Fruit fly (Drosophila melanogaster) Kc167 (cell line): ENCODE measurements around the gene Serinc.

Experiments used
- Myc ChIP-seq: fragments of >200 bp; optimal IDR thresholded peaks from 2 replicates; lab custom pipeline; 2017; ENCODE audit warnings: missing external identifiers
- Sin3A ChIP-seq: fragments of >200 bp; optimal IDR thresholded peaks from 2 replicates; lab custom pipeline; 2018; ENCODE audit warnings: missing external identifiers
- h ChIP-seq: fragments of >200 bp; optimal IDR thresholded peaks from 3 replicates; lab custom pipeline; 2018; ENCODE audit warnings: missing external identifiers
- insv ChIP-seq: fragments of >200 bp; optimal IDR thresholded peaks from 3 replicates; lab custom pipeline; 2018; ENCODE audit warnings: missing external identifiers
- psq ChIP-seq: fragments of >200 bp; optimal IDR thresholded peaks from 2 replicates; lab custom pipeline; 2017; ENCODE audit warnings: missing external identifiers
- ttk ChIP-seq: sonication (Bioruptor generic); optimal IDR thresholded peaks from 2 replicates; lab custom pipeline; 2017; ENCODE audit warnings: missing external identifiers

The Serinc gene

DNA sequence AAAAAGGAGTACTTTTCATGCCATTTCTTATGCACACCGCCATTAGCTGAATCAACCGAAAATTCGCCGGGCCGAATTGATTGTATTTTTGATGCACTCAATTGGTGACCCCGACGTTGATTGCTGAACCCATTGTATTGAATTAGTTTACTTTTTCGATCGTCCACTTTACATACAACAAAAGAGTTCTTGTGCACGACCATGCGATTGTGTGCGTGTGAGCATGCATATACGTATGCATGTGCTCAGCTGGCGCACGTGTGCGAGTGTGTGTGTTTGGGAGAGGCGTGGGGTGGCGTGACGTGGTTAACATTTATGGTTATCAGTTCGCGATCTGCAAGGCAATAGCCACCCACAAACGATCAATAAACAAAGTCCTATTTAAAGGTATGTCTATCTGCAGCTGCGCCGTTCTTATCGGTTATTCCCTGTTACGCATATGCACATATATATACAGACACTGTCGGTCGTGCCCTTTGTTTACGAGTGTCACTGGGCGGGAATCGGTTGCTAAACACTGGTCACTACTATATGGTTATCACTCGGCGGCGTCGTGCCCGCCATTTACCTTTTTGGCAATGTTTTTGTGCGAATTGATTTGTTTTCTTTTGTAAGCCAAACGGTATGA is 27.2 kb upstream of the Serinc start:
- no peak for TF ChIP-seq h (lab: Kevin White, UChicago)
- TF ChIP-seq Myc (lab: Kevin White, UChicago), result no peak
- TF ChIP-seq Sin3A (lab: Kevin White, UChicago), result no peak
- no peak for TF ChIP-seq psq (lab: Kevin White, UChicago)
- TF ChIP-seq insv, result no peak
- TF ChIP-seq ttk, result no peak

DNA sequence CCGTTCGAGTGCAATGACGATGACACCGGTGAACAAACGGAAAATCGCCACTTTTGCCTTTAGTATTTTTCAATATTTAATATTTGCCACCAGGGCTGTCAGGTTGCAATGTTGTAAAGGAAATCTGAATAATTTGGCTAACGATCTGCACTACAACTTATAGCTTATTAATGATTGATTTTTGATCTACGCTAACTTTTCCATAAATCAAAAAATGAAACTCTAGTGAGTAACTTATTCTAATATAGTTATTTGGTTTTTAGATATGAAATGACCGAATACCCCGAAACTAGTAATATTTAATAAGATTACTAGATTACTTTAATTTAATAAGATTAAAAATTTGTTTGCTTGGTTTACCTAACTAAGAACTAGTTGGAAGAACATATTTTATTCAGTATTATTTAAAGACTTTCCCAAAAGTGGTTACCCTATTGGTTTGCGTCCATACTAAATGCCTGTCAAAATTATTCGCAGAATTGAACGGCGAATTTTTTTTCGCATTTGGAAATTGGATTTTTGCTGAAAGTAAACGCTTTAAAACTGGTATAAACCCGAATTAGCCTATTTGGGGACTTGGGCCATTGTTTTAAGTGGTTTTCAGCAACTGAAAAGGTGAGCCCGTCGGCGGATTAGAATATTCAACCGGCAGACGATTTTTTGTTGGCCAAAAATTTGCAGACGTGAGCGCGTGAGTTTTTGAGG is 26.5 kb upstream of the Serinc start, which contains the start of the genes Agpat3 and RAF2:
TSS of gene Agpat3 (minus strand) at position 78 of the 705 bp plus-strand sequence.
TSS of gene RAF2 (plus strand) at position 448 of the 705 bp plus-strand sequence.
- TF ChIP-seq ttk (no peak), Sin3A (lab: Kevin White, UChicago) (no peak), Myc (lab: Kevin White, UChicago) (no peak), h (lab: Kevin White, UChicago) (no peak), psq (lab: Kevin White, UChicago) (no peak), insv (no peak)

DNA sequence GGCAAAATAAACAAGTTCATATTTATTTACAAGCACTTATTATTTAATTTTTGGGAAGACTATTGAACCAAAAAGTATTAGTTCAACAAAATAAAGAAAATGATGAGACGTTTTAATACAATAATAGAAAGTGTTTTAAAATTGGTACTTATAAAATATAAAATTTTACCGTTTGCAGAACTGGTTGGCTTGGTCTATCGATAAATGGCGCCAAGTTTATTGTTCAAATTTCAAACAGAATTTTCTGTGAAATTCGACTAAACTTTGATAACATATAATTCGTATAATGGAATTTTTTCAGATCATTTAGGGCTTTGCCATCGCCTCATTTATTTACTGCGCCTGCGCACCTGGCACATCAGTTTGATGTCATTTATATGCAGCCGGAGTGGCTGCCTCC is 21.7 kb upstream of the Serinc start:
- TF ChIP-seq insv, result no peak
- TF ChIP-seq Sin3A (lab: Kevin White, UChicago), result no peak
- TF ChIP-seq ttk, result no peak
- TF ChIP-seq Myc (lab: Kevin White, UChicago), result no peak
- no peak for TF ChIP-seq psq (lab: Kevin White, UChicago)
- no peak for TF ChIP-seq h (lab: Kevin White, UChicago)

DNA sequence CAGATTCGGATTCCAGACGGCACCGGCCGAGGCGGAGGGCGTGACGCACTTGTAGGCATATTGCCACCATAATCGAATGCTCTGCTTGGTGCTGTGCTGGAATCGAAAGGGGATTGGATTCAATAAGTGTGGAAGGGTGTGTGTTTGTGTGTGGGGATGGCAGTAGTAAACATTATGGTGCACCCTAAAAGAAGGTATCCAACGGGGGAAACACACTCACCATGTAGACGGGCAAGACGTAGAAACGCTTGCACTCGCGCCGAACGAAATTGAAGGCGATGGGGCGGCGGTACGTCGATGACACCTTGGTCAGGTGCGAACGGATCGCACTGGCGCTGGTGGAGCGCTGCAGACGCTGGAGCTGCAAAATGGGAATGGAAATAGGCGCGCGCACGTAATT is 21.3 kb upstream of the Serinc start:
- TF ChIP-seq psq (lab: Kevin White, UChicago), result no peak
- no peak for TF ChIP-seq ttk
- no peak for TF ChIP-seq Myc (lab: Kevin White, UChicago)
- TF ChIP-seq Sin3A (lab: Kevin White, UChicago), result no peak
- TF ChIP-seq h (lab: Kevin White, UChicago), result no peak
- TF ChIP-seq insv, result no peak

DNA sequence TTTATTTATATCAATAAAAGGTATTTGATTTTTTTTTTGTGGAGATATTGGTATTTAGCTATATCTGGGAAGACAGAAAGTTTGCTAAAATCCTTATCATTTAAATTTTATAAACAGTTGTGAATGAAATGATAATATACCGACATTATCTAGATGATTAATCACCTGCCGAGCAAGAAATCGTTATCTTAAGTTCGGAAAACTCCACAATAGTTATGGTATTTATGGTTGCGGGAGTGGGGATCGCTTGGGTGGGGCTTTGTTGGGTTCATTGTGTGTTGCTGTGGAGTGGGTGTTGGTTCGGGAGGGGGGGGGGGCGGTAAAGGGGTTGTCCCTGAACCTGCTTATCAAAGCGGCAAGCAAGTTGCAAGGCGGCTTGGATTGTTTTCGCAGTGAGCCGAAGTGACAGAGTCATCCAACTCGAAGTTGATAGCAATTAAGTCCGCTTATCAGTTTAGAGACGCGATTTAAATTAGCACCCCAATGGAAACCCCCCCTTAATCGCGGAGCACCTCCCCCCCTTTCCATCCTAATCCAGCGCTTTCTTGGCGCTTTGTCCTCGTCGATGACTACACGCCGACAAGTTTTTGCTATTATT is 20.2 kb upstream of the Serinc start:
- no peak for TF ChIP-seq h (lab: Kevin White, UChicago)
- no peak for TF ChIP-seq ttk
- no peak for TF ChIP-seq Myc (lab: Kevin White, UChicago)
- no peak for TF ChIP-seq insv
- no peak for TF ChIP-seq psq (lab: Kevin White, UChicago)
- TF ChIP-seq Sin3A (lab: Kevin White, UChicago), result no peak

DNA sequence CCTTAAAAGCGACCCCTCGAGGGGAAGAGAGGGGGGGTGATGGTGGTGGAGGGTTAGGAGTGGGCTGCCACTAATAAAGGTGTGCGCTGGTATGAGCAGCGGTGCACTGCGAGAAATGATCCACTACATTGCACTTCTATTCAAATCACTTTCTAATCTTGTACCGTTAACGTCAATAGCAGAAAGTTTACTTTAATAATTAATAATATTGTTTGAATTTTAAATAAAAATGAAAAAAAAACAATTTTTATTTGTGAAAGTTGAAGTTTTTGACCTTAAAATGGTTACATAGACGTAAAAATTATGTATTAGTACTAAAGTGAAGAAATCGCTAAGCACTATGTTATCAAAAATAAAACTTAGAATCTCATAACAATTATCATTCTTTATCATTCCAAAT is 19.6 kb upstream of the Serinc start:
- TF ChIP-seq Myc (lab: Kevin White, UChicago) (no peak), ttk (no peak), Sin3A (lab: Kevin White, UChicago) (no peak), psq (lab: Kevin White, UChicago) (no peak), h (lab: Kevin White, UChicago) (no peak), insv (no peak)

DNA sequence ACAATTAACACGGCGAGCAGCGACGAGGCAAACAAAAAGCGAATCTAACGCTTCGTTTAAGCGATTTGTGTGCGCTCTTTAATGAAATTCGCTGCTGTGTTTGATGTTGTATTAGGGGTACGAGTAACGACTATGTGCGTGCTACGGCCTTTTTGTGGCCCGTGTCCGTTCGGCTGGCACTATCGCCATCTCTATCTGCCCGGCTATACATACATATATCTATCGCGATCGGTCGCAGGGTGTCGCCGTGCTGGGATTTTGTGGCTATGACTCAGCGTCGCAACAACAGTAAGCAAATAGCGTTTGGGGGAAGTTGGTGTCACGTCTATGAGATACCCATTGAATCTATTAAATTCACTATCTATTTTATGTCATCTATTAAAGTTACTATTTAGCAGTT is 18.8 kb upstream of the Serinc start:
- no peak for TF ChIP-seq ttk
- TF ChIP-seq Sin3A (lab: Kevin White, UChicago), result no peak
- TF ChIP-seq insv, result no peak
- no peak for TF ChIP-seq psq (lab: Kevin White, UChicago)
- no peak for TF ChIP-seq Myc (lab: Kevin White, UChicago)
- no peak for TF ChIP-seq h (lab: Kevin White, UChicago)

DNA sequence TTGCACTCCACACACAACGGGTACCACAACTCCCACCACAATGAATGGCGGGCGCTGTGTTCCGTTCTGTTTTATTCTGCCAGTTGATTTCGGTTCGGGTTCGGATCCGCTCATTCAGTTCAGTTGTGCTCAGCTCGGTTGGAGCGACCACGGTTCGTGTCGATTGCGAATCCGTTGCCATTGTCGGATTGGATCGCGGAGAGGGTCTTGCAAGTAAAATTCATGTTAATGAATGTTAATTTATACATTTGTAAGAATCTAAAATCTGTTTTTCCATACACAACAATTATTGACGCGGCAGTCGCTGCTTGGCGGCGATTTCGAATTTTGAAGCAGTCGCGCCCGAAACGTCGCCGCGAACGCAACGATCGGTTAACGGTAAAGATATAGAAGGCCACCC is 18.0 kb upstream of the Serinc start, which contains the start of gene Gagr:
TSS of gene Gagr (plus strand) at position 81 of the 400 bp plus-strand sequence.
- TF ChIP-seq Sin3A (lab: Kevin White, UChicago) (no peak), Myc (lab: Kevin White, UChicago) (no peak), h (lab: Kevin White, UChicago) (no peak), ttk (no peak), psq (lab: Kevin White, UChicago) (no peak), insv (no peak)

DNA sequence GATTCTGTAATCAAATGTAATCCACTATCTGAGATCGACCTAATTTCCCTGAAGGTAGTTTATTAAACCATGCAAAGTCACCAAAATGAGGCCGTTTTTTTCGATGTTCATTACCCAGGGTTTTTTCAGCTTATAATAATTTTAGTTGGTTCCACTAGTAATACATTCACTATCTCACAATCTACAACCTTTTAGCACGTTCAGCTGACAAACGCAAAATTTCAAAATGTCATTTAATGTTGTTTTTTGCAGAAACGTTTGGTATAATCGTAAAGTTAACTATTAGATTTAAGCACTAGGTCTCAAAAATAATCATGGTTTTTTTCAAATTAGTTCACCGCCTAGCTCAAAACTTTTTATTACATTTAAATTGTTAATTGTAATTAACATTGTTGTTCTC is 12.3 kb upstream of the Serinc start, which contains the start of gene CG44836:
TSS of gene CG44836 (minus strand) at position 101 of the 400 bp plus-strand sequence.
- no peak for TF ChIP-seq h (lab: Kevin White, UChicago)
- no peak for TF ChIP-seq Myc (lab: Kevin White, UChicago)
- TF ChIP-seq psq (lab: Kevin White, UChicago), result no peak
- TF ChIP-seq insv, result no peak
- no peak for TF ChIP-seq Sin3A (lab: Kevin White, UChicago)
- no peak for TF ChIP-seq ttk

DNA sequence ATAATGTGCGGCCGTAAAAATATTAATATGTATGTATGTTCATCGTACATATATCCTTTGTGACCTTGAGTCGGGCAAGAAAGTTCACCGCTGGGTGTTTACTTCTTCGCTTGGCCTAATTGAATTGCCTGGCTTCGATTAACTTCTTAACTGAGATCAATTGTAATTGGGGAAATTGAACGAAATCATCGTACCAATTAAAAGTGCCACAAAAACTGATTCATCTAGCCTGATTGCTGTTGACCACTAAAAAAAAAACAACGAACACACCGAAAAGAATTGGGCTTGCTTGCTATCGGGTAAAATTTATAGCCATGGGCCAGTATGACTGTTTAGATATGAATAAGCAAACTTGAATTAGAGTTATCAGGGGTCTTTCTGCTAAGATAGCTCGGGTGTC is 10.3 kb upstream of the Serinc start:
- TF ChIP-seq h (lab: Kevin White, UChicago) (no peak), Sin3A (lab: Kevin White, UChicago) (no peak), ttk (no peak), psq (lab: Kevin White, UChicago) (no peak), insv (no peak), Myc (lab: Kevin White, UChicago) (no peak)

DNA sequence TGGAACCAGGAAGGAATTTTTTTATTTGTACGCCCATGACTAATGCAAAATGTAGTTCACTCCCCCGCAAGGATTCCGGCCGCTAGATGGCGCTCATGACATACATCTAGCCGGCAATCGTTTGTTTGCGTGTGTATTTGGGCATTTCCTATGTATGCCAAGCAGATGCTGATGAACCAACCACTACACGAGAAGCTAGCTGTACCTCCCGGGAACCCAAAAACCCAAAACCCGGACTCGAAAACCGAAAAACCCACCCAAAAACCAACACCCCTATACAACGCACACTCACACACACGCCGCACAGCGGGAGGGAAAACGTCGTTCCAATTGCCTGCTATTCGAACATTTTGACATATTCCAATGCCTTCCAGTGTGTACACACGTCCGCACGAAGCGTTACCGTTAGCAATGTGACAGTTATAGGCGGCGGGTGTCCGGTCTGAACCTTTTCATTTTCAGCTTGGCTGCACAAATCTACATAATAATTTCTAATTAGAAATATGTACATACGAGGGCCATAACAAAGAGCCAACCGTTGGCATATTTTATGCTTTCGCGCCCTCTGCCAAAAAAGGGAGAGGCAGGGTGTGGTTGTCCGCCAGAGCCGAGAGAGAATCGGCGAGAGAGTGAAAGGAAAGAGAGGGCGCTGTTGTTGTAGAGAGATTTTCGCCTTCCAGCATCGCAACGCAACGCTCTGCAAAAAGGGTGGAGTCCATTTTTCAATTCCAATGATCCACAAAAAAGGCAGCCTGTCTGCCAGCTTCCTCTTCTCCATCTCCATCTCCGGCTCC is 4.5 kb upstream of the Serinc start:
- TF ChIP-seq h (lab: Kevin White, UChicago) (no peak), psq (lab: Kevin White, UChicago) (no peak), ttk (no peak), Sin3A (lab: Kevin White, UChicago) (no peak), Myc (lab: Kevin White, UChicago) (no peak), insv (no peak)
